Worm (Caenorhabditis elegans) whole organism, L4/young adult: ENCODE results near the gene cul-2.

Source experiments
- dao-5 ChIP-seq: sonication (generic microtip); optimal IDR thresholded peaks from 2 replicates; lab custom pipeline; 2016; ENCODE audit warnings: missing genotype, missing genetic modification characterization, moderate library complexity, missing compliant biosample characterization
- him-1 ChIP-seq: sonication (generic microtip); optimal IDR thresholded peaks from 2 replicates; lab custom pipeline; 2016; ENCODE audit warnings: missing genotype, missing genetic modification reagents, missing genetic modification characterization, missing compliant biosample characterization

DNA sequence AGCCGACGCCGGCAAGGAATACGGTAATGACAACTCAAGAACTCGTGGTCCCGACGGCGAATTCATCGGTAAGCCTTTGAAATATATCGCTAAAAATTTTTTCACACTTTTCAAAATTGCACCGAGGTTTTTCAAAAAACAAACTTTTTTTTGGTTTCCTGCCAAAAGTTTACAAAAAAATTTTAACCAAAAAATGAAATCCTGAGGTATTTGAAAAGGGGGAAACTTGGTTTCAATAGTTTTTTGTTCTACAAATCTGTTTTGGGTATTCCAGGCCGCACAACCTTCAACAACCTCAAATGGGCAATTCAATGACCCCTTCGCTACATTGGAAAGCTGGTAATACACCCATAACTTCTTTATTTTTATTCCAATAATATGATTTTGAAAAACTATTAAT, 5.0 kb upstream of the cul-2 start:
- TF ChIP-seq dao-5 (tag; lab: Kevin White, UChicago) (no peak), him-1 (tag; lab: Kevin White, UChicago) (no peak)
